Worm (Caenorhabditis elegans) whole organism, mixed stage, embryonic: ENCODE data around the gene ugt-13.

ENCODE experiments used
- M03D4.4 ChIP-seq: sonication (generic microtip); optimal IDR thresholded peaks from 2 replicates; lab custom pipeline; 2017; ENCODE audit warnings: mild to moderate bottlenecking, missing genetic modification characterization, missing compliant biosample characterization
- bed-3 ChIP-seq: fragments of 200-800 bp; sonication (Bioruptor generic); optimal IDR thresholded peaks from 3 replicates; lab custom pipeline; 2018; ENCODE audit warnings: mild to moderate bottlenecking, missing genetic modification characterization, moderate library complexity, missing compliant biosample characterization
- blmp-1 ChIP-seq: fragments of 150-350 bp; optimal IDR thresholded peaks from 2 replicates; lab custom pipeline; 2014; ENCODE audit warnings: missing biosample characterization, missing genetic modification characterization
- ceh-43 ChIP-seq: fragments of 200-800 bp; sonication (Bioruptor generic); optimal IDR thresholded peaks from 2 replicates; lab custom pipeline; 2018; ENCODE audit warnings: mild to moderate bottlenecking, missing genetic modification characterization, moderate library complexity, missing compliant biosample characterization
- ceh-83 ChIP-seq: fragments of 200-800 bp; sonication (Bioruptor generic); optimal IDR thresholded peaks from 2 replicates; lab custom pipeline; 2018; ENCODE audit warnings: mild to moderate bottlenecking, missing genetic modification characterization, missing compliant biosample characterization
- ces-1 ChIP-seq: fragments of 150-350 bp; optimal IDR thresholded peaks from 2 replicates; lab custom pipeline; 2014; ENCODE audit warnings: missing biosample characterization, missing genetic modification reagents, missing genetic modification characterization
- cnd-1 ChIP-seq: fragments of 200-800 bp; sonication (Bioruptor generic); optimal IDR thresholded peaks from 2 replicates; lab custom pipeline; 2018; ENCODE audit warnings: mild to moderate bottlenecking, missing genetic modification characterization, missing compliant biosample characterization
- drap-1 ChIP-seq: fragments of 200-800 bp; sonication (Bioruptor generic); optimal IDR thresholded peaks from 3 replicates; lab custom pipeline; 2018; ENCODE audit warnings: mild to moderate bottlenecking, missing genetic modification characterization, missing compliant biosample characterization
- elt-1 ChIP-seq: sonication (generic microtip); optimal IDR thresholded peaks from 2 replicates; lab custom pipeline; 2017; ENCODE audit warnings: missing genetic modification characterization, mild to moderate bottlenecking, missing compliant biosample characterization, antibody characterized with exemption, moderate library complexity, borderline replicate concordance; ENCODE audit not compliant: insufficient read depth
- elt-3 ChIP-seq: fragments of 150-350 bp; optimal IDR thresholded peaks from 2 replicates; lab custom pipeline; 2014; ENCODE audit warnings: missing biosample characterization, missing genetic modification characterization
- ham-2 ChIP-seq: fragments of 200-800 bp; sonication (Bioruptor generic); optimal IDR thresholded peaks from 2 replicates; lab custom pipeline; 2018; ENCODE audit warnings: mild to moderate bottlenecking, missing genetic modification characterization, missing compliant biosample characterization
- hlh-1 ChIP-seq: fragments of 150-350 bp; optimal IDR thresholded peaks from 2 replicates; lab custom pipeline; 2014; ENCODE audit warnings: missing biosample characterization, missing genetic modification reagents, missing genetic modification characterization
- lin-13 ChIP-seq: fragments of 150-350 bp; optimal IDR thresholded peaks from 2 replicates; lab custom pipeline; 2014; ENCODE audit warnings: missing biosample characterization, missing genetic modification characterization
- lsy-2 ChIP-seq: fragments of 150-350 bp; optimal IDR thresholded peaks from 2 replicates; lab custom pipeline; 2014; ENCODE audit warnings: missing biosample characterization, missing genetic modification characterization
- mab-5 ChIP-seq: fragments of 150-350 bp; optimal IDR thresholded peaks from 2 replicates; lab custom pipeline; 2014; ENCODE audit warnings: missing biosample characterization, missing genetic modification characterization
- mep-1 ChIP-seq: fragments of 150-350 bp; optimal IDR thresholded peaks from 2 replicates; lab custom pipeline; 2017; ENCODE audit warnings: missing biosample characterization, missing genetic modification reagents, missing genetic modification characterization, inconsistent platforms
- mls-2 ChIP-seq: sonication (generic microtip); optimal IDR thresholded peaks from 2 replicates; lab custom pipeline; 2016; ENCODE audit warnings: mild to moderate bottlenecking, missing genetic modification characterization, moderate library complexity, missing compliant biosample characterization
- nhr-12 ChIP-seq: fragments of 150-350 bp; optimal IDR thresholded peaks from 2 replicates; lab custom pipeline; 2014; ENCODE audit warnings: missing biosample characterization, missing genetic modification characterization
- nhr-237 ChIP-seq: fragments of 150-350 bp; optimal IDR thresholded peaks from 2 replicates; lab custom pipeline; 2014; ENCODE audit warnings: missing biosample characterization, missing genetic modification characterization
- nhr-28 ChIP-seq: fragments of 150-350 bp; optimal IDR thresholded peaks from 2 replicates; lab custom pipeline; 2014; ENCODE audit warnings: missing biosample characterization, missing genetic modification characterization
- nhr-76 ChIP-seq: sonication (generic microtip); optimal IDR thresholded peaks from 2 replicates; lab custom pipeline; 2017; ENCODE audit warnings: missing biosample characterization, missing genetic modification characterization
- pha-4 ChIP-seq: fragments of 150-350 bp; optimal IDR thresholded peaks from 2 replicates; lab custom pipeline; 2018; ENCODE audit warnings: missing biosample characterization, missing genetic modification reagents, missing genetic modification characterization
- sem-2 ChIP-seq: fragments of 200-800 bp; sonication (Bioruptor generic); optimal IDR thresholded peaks from 2 replicates; lab custom pipeline; 2018; ENCODE audit warnings: mild to moderate bottlenecking, missing genetic modification characterization, missing compliant biosample characterization
- snpc-4 ChIP-seq: fragments of 150-350 bp; optimal IDR thresholded peaks from 2 replicates; lab custom pipeline; 2014; ENCODE audit warnings: missing biosample characterization, missing genetic modification characterization
- tbx-8 ChIP-seq: fragments of 200-800 bp; sonication (Bioruptor generic); optimal IDR thresholded peaks from 2 replicates; lab custom pipeline; 2018; ENCODE audit warnings: mild to moderate bottlenecking, missing genetic modification characterization, moderate library complexity, missing compliant biosample characterization
- unc-120 ChIP-seq: sonication (generic microtip); optimal IDR thresholded peaks from 2 replicates; lab custom pipeline; 2017; ENCODE audit warnings: missing genetic modification characterization, missing compliant biosample characterization; ENCODE audit not compliant: poor library complexity, severe bottlenecking
- unc-39 ChIP-seq: fragments of 150-350 bp; optimal IDR thresholded peaks from 2 replicates; lab custom pipeline; 2014; ENCODE audit warnings: missing biosample characterization, missing genetic modification characterization
- unc-62 ChIP-seq: fragments of 150-350 bp; optimal IDR thresholded peaks from 2 replicates; lab custom pipeline; 2014; ENCODE audit warnings: missing biosample characterization, missing genetic modification reagents, missing genetic modification characterization
- zip-8 ChIP-seq: fragments of 150-350 bp; optimal IDR thresholded peaks from 2 replicates; lab custom pipeline; 2014; ENCODE audit warnings: missing biosample characterization, missing genetic modification characterization
- ztf-11 ChIP-seq: fragments of 150-350 bp; optimal IDR thresholded peaks from 2 replicates; lab custom pipeline; 2014; ENCODE audit warnings: missing biosample characterization, missing genetic modification characterization

Gene ugt-13

ce11 chrV:4918664-4919257 is 10.1 kb downstream of the ugt-13 start, which contains the start of gene C02E7.6:
TSS of gene C02E7.6 (plus strand) at chrV:4919207.
- peak; percentile 67 for TF ChIP-seq blmp-1
- TF ChIP-seq mls-2 (tag; lab: Kevin White, UChicago): no peak
- no peak for TF ChIP-seq ham-2 (GFP tag; lab: Kevin White, UChicago)
- TF ChIP-seq elt-3: no peak
- TF ChIP-seq tbx-8: no peak
- no peak for TF ChIP-seq cnd-1 (tag; lab: Kevin White, UChicago)
- TF ChIP-seq mab-5: no peak
- no peak for TF ChIP-seq ces-1 (GFP tag; lab: Kevin White, UChicago)
- peak; percentile 14 for TF ChIP-seq nhr-237 (tag; lab: Kevin White, UChicago)
- no peak for TF ChIP-seq sem-2 (GFP tag; lab: Kevin White, UChicago)
- no peak for TF ChIP-seq drap-1 (GFP tag; lab: Kevin White, UChicago)
- peak; percentile 16 for TF ChIP-seq unc-62 (GFP tag; lab: Kevin White, UChicago)
- peak; percentile 90 for TF ChIP-seq elt-1
- TF ChIP-seq lin-13 (tag; lab: Kevin White, UChicago): no peak
- no peak for TF ChIP-seq mep-1 (tag; lab: Kevin White, UChicago)
- TF ChIP-seq, all 35 proteins: peak for 4

- TF ChIP-seq unc-62 (GFP tag; lab: Kevin White, UChicago) (no peak), nhr-28 (tag; lab: Kevin White, UChicago) (no peak), lsy-2 (tag; lab: Kevin White, UChicago) (no peak), snpc-4 (no peak), bed-3 (GFP tag; lab: Kevin White, UChicago) (no peak), cnd-1 (tag; lab: Kevin White, UChicago) (no peak), M03D4.4 (tag; lab: Kevin White, UChicago) (no peak), ztf-11 (tag; lab: Kevin White, UChicago) (no peak), sem-2 (GFP tag; lab: Kevin White, UChicago) (no peak), ces-1 (GFP tag; lab: Kevin White, UChicago) (no peak), lin-13 (tag; lab: Kevin White, UChicago) (no peak), hlh-1 (tag; lab: Kevin White, UChicago) (no peak), ceh-43 (GFP tag; lab: Kevin White, UChicago) (no peak)
- TF ChIP-seq, all 35 proteins: peak for 0
Measured at ce11 chrV:4920690-4921152, 12.0 kb downstream of the ugt-13 start, which contains the start of the genes C02E7.8 and srh-23. TSS of gene C02E7.8 (minus strand) at chrV:4920790. TSS of gene srh-23 (plus strand) at chrV:4921102.

- TF ChIP-seq ceh-83 (GFP tag; lab: Kevin White, UChicago) (no peak), mep-1 (tag; lab: Kevin White, UChicago) (no peak), elt-3 (no peak), zip-8 (tag; lab: Kevin White, UChicago) (no peak), lsy-2 (tag; lab: Kevin White, UChicago) (no peak), bed-3 (GFP tag; lab: Kevin White, UChicago) (no peak), unc-62 (GFP tag; lab: Kevin White, UChicago) (no peak), ztf-11 (tag; lab: Kevin White, UChicago) (no peak), pha-4 (tag; lab: Kevin White, UChicago) (no peak), nhr-76 (tag; lab: Kevin White, UChicago) (no peak), cnd-1 (tag; lab: Kevin White, UChicago) (no peak), hlh-1 (tag; lab: Kevin White, UChicago) (no peak), nhr-28 (tag; lab: Kevin White, UChicago) (no peak)
Measured at ce11 chrV:4922024-4922423, 13.3 kb downstream of the ugt-13 start, which contains the start of gene srh-22. TSS of gene srh-22 (plus strand) at chrV:4922324.

- TF ChIP-seq ham-2 (GFP tag; lab: Kevin White, UChicago) (no peak), unc-39 (no peak), mls-2 (tag; lab: Kevin White, UChicago) (no peak), blmp-1 (no peak), nhr-12 (tag; lab: Kevin White, UChicago) (no peak), tbx-8 (no peak), nhr-28 (tag; lab: Kevin White, UChicago) (no peak), elt-1 (no peak), unc-120 (no peak), cnd-1 (tag; lab: Kevin White, UChicago) (no peak), mep-1 (tag; lab: Kevin White, UChicago) (no peak), M03D4.4 (tag; lab: Kevin White, UChicago) (no peak), zip-8 (tag; lab: Kevin White, UChicago) (no peak)
Measured at ce11 chrV:4924618-4925017, 15.9 kb downstream of the ugt-13 start, which contains the start of gene srh-20. TSS of gene srh-20 (plus strand) at chrV:4924918.
